Comparison of ENCODE assay signal across 8 worm cellular contexts in the genomic region with DNA sequence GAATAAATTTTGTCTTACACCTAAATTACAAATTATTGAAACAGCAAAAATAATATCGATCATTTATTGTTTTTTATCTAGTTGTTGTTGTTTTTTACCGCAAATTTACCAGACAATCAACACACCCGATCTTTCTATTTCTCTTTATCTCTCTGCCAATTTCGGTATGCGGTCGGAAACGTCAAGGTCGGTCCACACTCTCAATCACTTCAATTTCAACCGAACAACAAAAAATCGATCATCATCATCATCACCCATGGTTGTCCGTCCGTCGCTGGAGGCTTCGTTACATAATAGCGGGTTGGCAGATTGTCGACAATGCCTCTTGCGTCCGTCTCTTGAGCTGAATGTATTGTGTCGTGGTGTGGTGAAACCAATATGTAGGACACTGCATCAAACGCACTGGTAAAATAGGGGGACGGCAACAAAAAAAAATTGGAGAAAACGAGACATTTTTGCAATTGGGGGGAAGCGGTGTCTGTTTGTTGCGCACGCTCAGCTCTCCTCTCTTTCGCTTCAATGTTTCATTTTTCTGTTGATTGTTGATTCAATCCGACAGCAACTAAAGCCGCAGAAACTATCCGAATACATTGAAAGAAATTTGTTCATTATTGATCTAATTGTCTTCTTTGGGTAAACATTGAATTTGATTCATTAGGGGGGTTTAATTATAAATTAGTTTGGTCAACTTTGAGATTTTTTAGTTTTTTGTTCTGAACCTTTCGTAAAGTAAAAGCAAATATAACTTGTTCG.
A peak's percentile ranks its signal among the peaks of the same experiment; 100 is the strongest.
TF ChIP-seq lines count a peak whose summit lies in the region.

No protein-coding gene starts in this region.

TF ChIP-seq in whole organism, L1 larva, 84 proteins besides CTCF, POLR2A, EP300 and RAD21 (continues in another document):
- peak; percentile 4 for TF ChIP-seq nhr-71 (tag; optimal IDR thresholded peaks at IDR 0.05; lab: Kevin White, UChicago)
- no peak for TF ChIP-seq lsy-2 (tag; optimal IDR thresholded peaks at IDR 0.05; lab: Kevin White, UChicago)
- no peak for TF ChIP-seq nhr-28 (tag; optimal IDR thresholded peaks at IDR 0.05; lab: Kevin White, UChicago)
- peak in 1 of 2 experiments; percentile 3 for TF ChIP-seq lin-35 (GFP tag; optimal IDR thresholded peaks at IDR 0.05; lab: Kevin White, UChicago)
- no peak for TF ChIP-seq mep-1 (tag; optimal IDR thresholded peaks at IDR 0.05; lab: Kevin White, UChicago)
- peak; percentile 86 for TF ChIP-seq nhr-85 (tag; lab: Kevin White, UChicago)
- peak; percentile 71 for TF ChIP-seq lin-14 (GFP tag; optimal IDR thresholded peaks at IDR 0.05; lab: Kevin White, UChicago)
- no peak for TF ChIP-seq efl-3 (GFP tag; optimal IDR thresholded peaks at IDR 0.05; lab: Kevin White, UChicago)
- TF ChIP-seq sox-4 (tag; optimal IDR thresholded peaks at IDR 0.05; lab: Kevin White, UChicago): no peak
- TF ChIP-seq nhr-20 (tag; optimal IDR thresholded peaks at IDR 0.05; lab: Kevin White, UChicago): peak; percentile 35
- TF ChIP-seq nhr-76 (tag; optimal IDR thresholded peaks at IDR 0.05; lab: Kevin White, UChicago): no peak

TF ChIP-seq in whole organism, L2 larva, 48 proteins besides CTCF, POLR2A, EP300 and RAD21 (continues in another document):
- peak; percentile 10 for TF ChIP-seq elt-1 (tag; optimal IDR thresholded peaks at IDR 0.05; lab: Kevin White, UChicago)
- TF ChIP-seq blmp-1 (tag; optimal IDR thresholded peaks at IDR 0.05; lab: Kevin White, UChicago; ENCODE audit: insufficient read depth): no peak
- TF ChIP-seq ztf-4 (tag; optimal IDR thresholded peaks at IDR 0.05; lab: Kevin White, UChicago): no peak
- TF ChIP-seq nhr-77 (tag; optimal IDR thresholded peaks at IDR 0.05; lab: Kevin White, UChicago): no peak
- TF ChIP-seq nhr-21 (tag; optimal IDR thresholded peaks at IDR 0.05; lab: Kevin White, UChicago): no peak
- no peak for TF ChIP-seq nhr-23 (tag; optimal IDR thresholded peaks at IDR 0.05; lab: Kevin White, UChicago)
- TF ChIP-seq C34F6.9 (tag; optimal IDR thresholded peaks at IDR 0.05; lab: Kevin White, UChicago): peak; percentile 23
- no peak for TF ChIP-seq mdl-1 (tag; optimal IDR thresholded peaks at IDR 0.05; lab: Kevin White, UChicago)
- no peak for TF ChIP-seq R02D3.7 (tag; optimal IDR thresholded peaks at IDR 0.05; lab: Kevin White, UChicago)
- no peak for TF ChIP-seq nhr-11 (tag; optimal IDR thresholded peaks at IDR 0.05; lab: Kevin White, UChicago)
- TF ChIP-seq crh-2 (tag; optimal IDR thresholded peaks at IDR 0.05; lab: Kevin White, UChicago): no peak

TF ChIP-seq in whole organism, L3 larva, 47 proteins besides CTCF, POLR2A, EP300 and RAD21 (continues in another document):
- TF ChIP-seq egl-27 (tag; optimal IDR thresholded peaks at IDR 0.05; lab: Kevin White, UChicago): peak; percentile 1
- peak; percentile 25 for TF ChIP-seq hmg-11 (tag; optimal IDR thresholded peaks at IDR 0.05; lab: Kevin White, UChicago)
- TF ChIP-seq sea-2 (GFP tag; optimal IDR thresholded peaks at IDR 0.05; lab: Kevin White, UChicago): no peak
- TF ChIP-seq egl-5 (tag; optimal IDR thresholded peaks at IDR 0.05; lab: Kevin White, UChicago): no peak
- TF ChIP-seq nhr-237 (tag; optimal IDR thresholded peaks at IDR 0.05; lab: Kevin White, UChicago): no peak
- TF ChIP-seq fos-1 (tag; optimal IDR thresholded peaks at IDR 0.05; lab: Kevin White, UChicago): no peak
- TF ChIP-seq lin-39 (tag; optimal IDR thresholded peaks at IDR 0.05; lab: Kevin White, UChicago): peak; percentile 10
- TF ChIP-seq ama-1 (optimal IDR thresholded peaks at IDR 0.05; lab: Kevin White, UChicago): no peak
- TF ChIP-seq unc-62 (GFP tag; optimal IDR thresholded peaks at IDR 0.05; lab: Kevin White, UChicago): peak; percentile 21
- no peak for TF ChIP-seq unc-39 (tag; optimal IDR thresholded peaks at IDR 0.05; lab: Kevin White, UChicago)
- TF ChIP-seq ztf-11 (tag; optimal IDR thresholded peaks at IDR 0.05; lab: Kevin White, UChicago): no peak

TF ChIP-seq in whole organism, L4 larva, 104 proteins besides CTCF, POLR2A, EP300 and RAD21 (continues in another document):
- no peak for TF ChIP-seq spr-3 (GFP tag; optimal IDR thresholded peaks at IDR 0.05; lab: Kevin White, UChicago)
- no peak for TF ChIP-seq pha-4 (GFP tag; IDR thresholded peaks at IDR 0.05; lab: Robert Waterston, UW)
- peak; percentile 58 for TF ChIP-seq pha-4 (tag; optimal IDR thresholded peaks at IDR 0.05; lab: Kevin White, UChicago)
- TF ChIP-seq dmd-9 (GFP tag; IDR thresholded peaks at IDR 0.05; lab: Robert Waterston, UW): 0 out of 2 replicates have a peak, but pooled peaks have one; percentile 40
- peak; percentile 28; the same call in 1 of the 2 replicates for TF ChIP-seq hmg-1.1 (GFP tag; IDR thresholded peaks at IDR 0.05; lab: Robert Waterston, UW)
- TF ChIP-seq ceh-32 (tag; optimal IDR thresholded peaks at IDR 0.05; lab: Kevin White, UChicago; ENCODE audit: poor library complexity): no peak
- peak in 1 of 2 experiments; percentile 8 for TF ChIP-seq lsy-2 (tag; optimal IDR thresholded peaks at IDR 0.05; lab: Kevin White, UChicago)
- TF ChIP-seq mxl-3 (GFP tag; optimal IDR thresholded peaks at IDR 0.05; lab: Kevin White, UChicago): peak; percentile 0
- TF ChIP-seq zip-2 (tag; optimal IDR thresholded peaks at IDR 0.05; lab: Kevin White, UChicago): no peak
- peak; percentile 19 for TF ChIP-seq mep-1 (tag; optimal IDR thresholded peaks at IDR 0.05; lab: Kevin White, UChicago)

TF ChIP-seq in whole organism, early embryonic, 17 proteins besides CTCF, POLR2A, EP300 and RAD21:
- TF ChIP-seq hmg-4 (GFP tag; optimal IDR thresholded peaks at IDR 0.05; lab: Kevin White, UChicago): peak; percentile 18
- TF ChIP-seq tbx-37 (GFP tag; conservative IDR thresholded peaks at IDR 0.05; lab: Robert Waterston, UW): no peak

TF ChIP-seq in whole organism, midembryonic, 9 proteins besides CTCF, POLR2A, EP300 and RAD21:
- TF ChIP-seq klf-2 (GFP tag; conservative IDR thresholded peaks at IDR 0.05; lab: Robert Waterston, UW) (no peak), flt-1 (GFP tag; IDR thresholded peaks at IDR 0.05; lab: Robert Waterston, UW) (no peak), ztf-29 (GFP tag; IDR thresholded peaks at IDR 0.05; lab: Robert Waterston, UW) (0 out of 2 replicates have a peak, but pooled peaks have one; percentile 14)
TF ChIP-seq in whole organism, midembryonic: peak in this region for 1.

TF ChIP-seq in whole organism, mixed stage, embryonic, 35 proteins besides CTCF, POLR2A, EP300 and RAD21:
- TF ChIP-seq unc-62 (GFP tag; optimal IDR thresholded peaks at IDR 0.05; lab: Kevin White, UChicago) (no peak), snpc-4 (tag; optimal IDR thresholded peaks at IDR 0.05; lab: Kevin White, UChicago) (no peak), unc-39 (tag; optimal IDR thresholded peaks at IDR 0.05; lab: Kevin White, UChicago) (no peak), hlh-1 (tag; optimal IDR thresholded peaks at IDR 0.05; lab: Kevin White, UChicago) (no peak), mep-1 (tag; optimal IDR thresholded peaks at IDR 0.05; lab: Kevin White, UChicago) (no peak), tbx-8 (GFP tag; optimal IDR thresholded peaks at IDR 0.05; lab: Kevin White, UChicago) (no peak), ceh-39 (tag; optimal IDR thresholded peaks at IDR 0.05; lab: Kevin White, UChicago) (no peak), elt-1 (tag; optimal IDR thresholded peaks at IDR 0.05; lab: Kevin White, UChicago; ENCODE audit: borderline replicate concordance, insufficient read depth) (peak; percentile 75), ham-2 (GFP tag; optimal IDR thresholded peaks at IDR 0.05; lab: Kevin White, UChicago) (peak; percentile 59), ceh-83 (GFP tag; optimal IDR thresholded peaks at IDR 0.05; lab: Kevin White, UChicago) (no peak), pha-4 (tag; optimal IDR thresholded peaks at IDR 0.05; lab: Kevin White, UChicago) (peak; percentile 0), ces-1 (GFP tag; optimal IDR thresholded peaks at IDR 0.05; lab: Kevin White, UChicago) (peak; percentile 16), lsy-2 (tag; optimal IDR thresholded peaks at IDR 0.05; lab: Kevin White, UChicago) (no peak), sem-2 (GFP tag; optimal IDR thresholded peaks at IDR 0.05; lab: Kevin White, UChicago) (no peak), cnd-1 (tag; optimal IDR thresholded peaks at IDR 0.05; lab: Kevin White, UChicago) (no peak)
TF ChIP-seq in whole organism, mixed stage, embryonic: peak in this region for 4.

TF ChIP-seq in whole organism, young adult, 124 proteins besides CTCF, POLR2A, EP300 and RAD21:
- TF ChIP-seq nhr-120 (GFP tag; IDR thresholded peaks at IDR 0.05; lab: Robert Waterston, UW) (no peak), aptf-2 (GFP tag; conservative IDR thresholded peaks at IDR 0.05; lab: Robert Waterston, UW) (no peak), sptf-2 (GFP tag; optimal IDR thresholded peaks at IDR 0.05; lab: Kevin White, UChicago) (no peak), lin-35 (GFP tag; optimal IDR thresholded peaks at IDR 0.05; lab: Kevin White, UChicago) (no peak), F22D6.2 (tag; optimal IDR thresholded peaks at IDR 0.05; lab: Kevin White, UChicago) (no peak), F23B12.7 (tag; optimal IDR thresholded peaks at IDR 0.05; lab: Kevin White, UChicago; ENCODE audit: insufficient read depth) (no peak), cebp-1 (GFP tag; IDR thresholded peaks at IDR 0.05; lab: Robert Waterston, UW) (no peak), cebp-1 (tag; optimal IDR thresholded peaks at IDR 0.05; lab: Kevin White, UChicago) (peak; percentile 17)
